Worm (Caenorhabditis elegans): ENCODE results near the gene srt-73.

DNA sequence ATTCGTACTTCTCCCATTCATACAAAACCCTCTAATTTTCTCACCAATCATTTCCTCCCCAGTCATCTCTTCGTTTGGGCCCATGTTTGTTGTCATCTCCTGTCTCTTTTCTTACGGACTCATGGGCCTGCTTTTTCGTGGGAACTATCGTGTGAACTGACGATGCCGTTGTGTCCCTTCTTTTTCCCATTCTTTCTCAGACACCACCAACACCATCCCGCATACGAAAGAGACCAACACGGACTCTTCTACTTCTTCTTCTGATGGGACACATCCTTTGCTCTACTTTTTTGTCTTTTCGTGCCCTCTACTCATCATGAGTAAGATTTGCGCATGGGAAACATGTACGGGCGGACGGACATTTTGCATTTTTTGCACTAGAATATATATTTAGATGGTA, 28.8 kb upstream of the srt-73 start:
- TF ChIP-seq ceh-91 (GFP tag; IDR thresholded peaks at IDR 0.05) = no peak
- TF ChIP-seq Y56A3A.18 (GFP tag; IDR thresholded peaks at IDR 0.05) = no peak
- TF ChIP-seq chd-7 (tag; optimal IDR thresholded peaks at IDR 0.05) = no peak
- no peak for TF ChIP-seq nhr-80 (tag; optimal IDR thresholded peaks at IDR 0.05)
- no peak for TF ChIP-seq nfya-1 (tag; optimal IDR thresholded peaks at IDR 0.05; ENCODE audit: borderline replicate concordance, insufficient read depth)
